Worm (Caenorhabditis elegans) whole organism, midembryonic: ENCODE results near the gene srh-264.

Experiments
- T22C8.4 ChIP-seq: fragments of 200-800 bp; sonication (Bioruptor generic); IDR thresholded peaks from 2 replicates; pipeline ENCODE4 v1.3.6; 2022; ENCODE audit warnings: missing genetic modification characterization, missing compliant biosample characterization
- cog-1 ChIP-seq: sonication (generic microtip); optimal IDR thresholded peaks from 2 replicates; lab custom pipeline; 2016; ENCODE audit warnings: missing genetic modification characterization, missing compliant biosample characterization
- flt-1 ChIP-seq: fragments of 200-800 bp; sonication (Bioruptor generic); IDR thresholded peaks from 2 replicates; pipeline ENCODE4 v1.3.6; 2022; ENCODE audit warnings: missing genetic modification characterization, missing compliant biosample characterization
- med-1 ChIP-seq: sonication (generic microtip); optimal IDR thresholded peaks from 2 replicates; lab custom pipeline; 2017; ENCODE audit warnings: missing genetic modification characterization, mild to moderate bottlenecking, missing compliant biosample characterization, antibody characterized with exemption, missing genetic modification reagents; ENCODE audit not compliant: insufficient read depth
- ref-1 ChIP-seq: fragments of 200-800 bp; sonication (Bioruptor generic); conservative IDR thresholded peaks from 2 replicates; pipeline ENCODE4 v1.3.6; 2022; ENCODE audit warnings: missing genetic modification reagents, missing genetic modification characterization, missing compliant biosample characterization
- tab-1 ChIP-seq: fragments of 200-800 bp; sonication (Bioruptor generic); IDR thresholded peaks from 2 replicates; pipeline ENCODE4 v1.3.6; 2022; ENCODE audit warnings: missing genetic modification characterization, missing compliant biosample characterization
- ztf-23 ChIP-seq: fragments of 200-800 bp; sonication (Bioruptor generic); IDR thresholded peaks from 2 replicates; pipeline ENCODE4 v1.3.6; 2022; ENCODE audit warnings: missing genetic modification reagents, missing genetic modification characterization, missing compliant biosample characterization
- ztf-29 ChIP-seq: fragments of 200-800 bp; sonication (Bioruptor generic); IDR thresholded peaks from 2 replicates; pipeline ENCODE4 v1.3.6; 2022; ENCODE audit warnings: missing genetic modification reagents, missing genetic modification characterization, missing compliant biosample characterization

DNA sequence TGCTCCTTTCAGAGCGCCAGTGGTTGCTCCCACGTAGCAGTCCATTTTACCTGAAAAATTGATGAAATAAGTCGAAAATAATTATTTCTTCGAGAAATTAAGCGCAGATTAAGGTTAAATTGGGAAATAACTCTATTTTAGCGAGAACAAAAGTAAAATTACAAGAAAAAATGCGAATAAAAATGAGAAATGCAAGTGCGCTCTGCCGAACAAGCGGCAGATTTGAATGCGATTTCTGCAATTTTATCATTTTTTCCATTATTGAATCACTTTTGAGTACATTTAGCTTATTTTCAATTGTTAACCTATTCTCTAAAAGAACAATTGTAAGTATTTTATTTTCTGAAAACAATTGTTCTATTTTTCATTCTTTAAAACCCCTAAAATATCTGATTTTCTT, 19.0 kb upstream of the srh-264 start, which contains the start of gene T06E6.1:
- TF ChIP-seq tab-1 (GFP tag; lab: Robert Waterston, UW): no peak
- no peak for TF ChIP-seq flt-1 (GFP tag; lab: Robert Waterston, UW)
- TF ChIP-seq ztf-29 (GFP tag; lab: Robert Waterston, UW): no peak
- TF ChIP-seq T22C8.4 (GFP tag; lab: Robert Waterston, UW): no peak
- no peak for TF ChIP-seq med-1 (GFP tag; lab: Kevin White, UChicago)
- TF ChIP-seq cog-1 (tag; lab: Kevin White, UChicago): no peak
- no peak for TF ChIP-seq ref-1
- no peak for TF ChIP-seq ztf-23 (GFP tag; lab: Robert Waterston, UW)
